Worm (Caenorhabditis elegans) whole organism, L2 larva: ENCODE measurements around the gene frpr-12.

Experiments used
- ZK546.5 ChIP-seq: sonication (generic microtip); optimal IDR thresholded peaks from 2 replicates; lab custom pipeline; 2017; ENCODE audit warnings: missing biosample characterization, missing genetic modification characterization
- aly-2 ChIP-seq: fragments of 150-350 bp; optimal IDR thresholded peaks from 2 replicates; lab custom pipeline; 2014; ENCODE audit warnings: missing biosample characterization, missing genetic modification characterization
- ama-1 ChIP-seq: fragments of 150-350 bp; optimal IDR thresholded peaks from 2 replicates; lab custom pipeline; 2018; ENCODE audit warnings: inconsistent platforms
- egl-27 ChIP-seq: sonication (generic microtip); optimal IDR thresholded peaks from 3 replicates; lab custom pipeline; 2017; ENCODE audit warnings: missing biosample characterization, missing genetic modification reagents, missing genetic modification characterization
- elt-3 ChIP-seq: sonication (generic microtip); optimal IDR thresholded peaks from 2 replicates; lab custom pipeline; 2017; ENCODE audit warnings: missing biosample characterization, missing genetic modification characterization
- fos-1 ChIP-seq: fragments of 150-350 bp; optimal IDR thresholded peaks from 2 replicates; lab custom pipeline; 2014; ENCODE audit warnings: missing biosample characterization, missing genetic modification characterization
- gmeb-1 ChIP-seq: fragments of 150-350 bp; optimal IDR thresholded peaks from 2 replicates; lab custom pipeline; 2014; ENCODE audit warnings: missing biosample characterization, missing genetic modification characterization
- nhr-11 ChIP-seq: fragments of 150-350 bp; optimal IDR thresholded peaks from 2 replicates; lab custom pipeline; 2014; ENCODE audit warnings: missing biosample characterization, missing genetic modification characterization
- nhr-237 ChIP-seq: fragments of 150-350 bp; optimal IDR thresholded peaks from 2 replicates; lab custom pipeline; 2014; ENCODE audit warnings: missing biosample characterization, missing genetic modification characterization

ce11 chrV:8936184-8936589 is 33.4 kb downstream of the frpr-12 start, which contains the start of gene unc-23:
- peak; percentile 76 for TF ChIP-seq gmeb-1 (tag; lab: Kevin White, UChicago)
- TF ChIP-seq ZK546.5, result no peak
- TF ChIP-seq nhr-11 (tag; lab: Kevin White, UChicago), result no peak
- peak; percentile 68 for TF ChIP-seq egl-27
- TF ChIP-seq ama-1 (lab: Kevin White, UChicago), result no peak
- TF ChIP-seq fos-1 (tag; lab: Kevin White, UChicago), result peak; percentile 89
- no peak for TF ChIP-seq aly-2 (tag; lab: Kevin White, UChicago)
- no peak for TF ChIP-seq nhr-237 (tag; lab: Kevin White, UChicago)
- TF ChIP-seq elt-3 (tag; lab: Kevin White, UChicago), result no peak
